Worm (Caenorhabditis elegans) whole organism, L4/young adult: Measurements from ENCODE around the gene snx-13.

ENCODE experiments used
- W03F9.2 ChIP-seq: fragments of 150-350 bp; optimal IDR thresholded peaks from 2 replicates; lab custom pipeline; 2014; ENCODE audit warnings: missing biosample characterization, missing genetic modification characterization
- him-1 ChIP-seq: sonication (generic microtip); optimal IDR thresholded peaks from 2 replicates; lab custom pipeline; 2016; ENCODE audit warnings: missing genotype, missing genetic modification reagents, missing genetic modification characterization, missing compliant biosample characterization

DNA sequence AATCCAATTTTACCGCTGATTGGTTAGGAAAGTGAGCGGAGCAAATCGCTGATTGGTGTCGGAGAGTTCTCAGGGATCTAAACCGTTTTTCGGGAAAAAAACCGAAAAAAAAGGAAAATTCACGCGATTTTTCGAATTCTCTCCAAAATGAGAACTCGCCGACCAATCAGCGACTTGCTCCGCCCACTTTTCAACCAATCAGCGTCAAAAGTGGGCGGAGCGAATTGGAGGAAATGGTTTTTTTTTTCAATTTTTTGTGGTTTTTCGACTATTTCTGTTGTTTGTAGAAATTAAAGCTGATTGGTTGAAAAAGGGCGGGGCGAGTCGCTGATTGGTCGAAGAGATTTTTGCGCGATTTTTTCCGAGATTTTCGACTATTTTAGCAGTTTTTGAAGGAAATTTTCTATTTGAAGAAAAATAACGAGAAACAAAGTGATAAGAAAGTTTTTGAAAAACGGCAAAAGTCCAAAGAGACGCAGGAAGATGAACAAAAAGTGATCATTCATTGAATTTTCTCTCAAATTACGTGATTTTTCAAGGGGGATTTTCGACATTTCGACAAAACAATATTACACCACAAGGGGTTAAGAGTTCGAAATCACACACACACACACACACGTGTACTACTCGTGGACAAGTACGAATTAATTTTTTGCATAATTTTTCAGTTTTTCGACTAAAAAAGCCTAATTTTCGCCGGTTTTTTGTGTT is 13.5 kb upstream of the snx-13 start:
- TF ChIP-seq W03F9.2 (tag; lab: Kevin White, UChicago) (no peak), him-1 (tag; lab: Kevin White, UChicago) (no peak)
